In the genomic region with DNA sequence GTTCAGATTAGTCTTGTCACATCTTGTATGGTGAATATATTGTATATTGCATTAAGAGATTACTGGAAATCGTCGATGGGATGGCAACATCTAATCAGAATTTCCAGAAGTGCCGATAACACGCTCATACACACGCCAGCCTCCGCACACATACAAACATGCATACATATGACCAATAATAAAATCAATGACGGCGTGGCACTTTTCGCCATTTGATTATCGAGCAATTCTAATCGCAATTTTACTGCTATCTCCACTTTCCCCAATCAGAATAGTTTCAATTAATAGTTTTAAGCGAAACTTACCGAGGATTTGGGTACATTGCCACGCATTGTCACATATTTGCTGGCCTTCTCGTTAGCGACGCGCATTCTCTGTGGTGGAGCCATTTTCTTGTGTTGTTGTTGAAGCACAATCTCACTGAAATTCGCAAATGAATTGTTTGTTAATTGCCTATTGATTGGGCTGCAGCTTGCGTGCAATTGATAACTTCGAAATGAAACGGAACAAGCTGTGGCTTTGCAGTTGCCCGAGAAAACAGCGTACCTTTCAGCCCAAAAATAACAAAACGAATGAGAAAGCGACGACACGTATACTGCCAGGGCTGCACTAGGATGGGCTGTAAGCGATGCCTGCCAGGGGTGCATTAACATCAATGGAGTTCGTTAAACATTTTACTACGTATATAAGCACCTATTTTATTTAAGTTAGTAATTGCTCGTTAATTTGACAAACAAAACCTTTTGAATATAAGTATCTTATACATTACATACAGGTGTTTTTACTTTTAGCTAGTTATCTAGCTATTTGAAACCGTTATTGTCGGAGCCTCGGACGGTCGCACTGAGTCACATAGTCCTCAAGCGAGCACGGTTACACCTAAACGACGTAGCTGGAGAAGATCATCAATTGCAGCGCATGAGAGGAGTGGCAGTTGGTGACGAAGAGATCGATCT, we compare ENCODE assay signal across 1 fruit fly cellular context.
TF ChIP-seq lines count a peak whose summit lies in the region.

A gene (minus strand): TSS at position 601 of the 956 bp plus-strand sequence.
A gene (plus strand): TSS at position 644 of the 956 bp plus-strand sequence.

TF ChIP-seq in whole organism, embryonic, 481 proteins besides CTCF, POLR2A, EP300 and RAD21 (continued from another document and continues in another):
- TF ChIP-seq Jarid2 (GFP tag; optimal IDR thresholded peaks at IDR 0.05; lab: Kevin White, UChicago) (peak; percentile 50), CG7786 (GFP tag; optimal IDR thresholded peaks at IDR 0.05; lab: Kevin White, UChicago) (peak; percentile 71), pb (GFP tag; optimal IDR thresholded peaks at IDR 0.05; lab: Kevin White, UChicago) (peak; percentile 36), Asciz (GFP tag; optimal IDR thresholded peaks at IDR 0.05; lab: Kevin White, UChicago) (no peak), CG30431 (GFP tag; optimal IDR thresholded peaks at IDR 0.05; lab: Kevin White, UChicago) (peak; percentile 9), CG14441 (GFP tag; IDR thresholded peaks at IDR 0.05; lab: Robert Waterston, UW) (peak; percentile 60), bsh (GFP tag; optimal IDR thresholded peaks at IDR 0.05; lab: Kevin White, UChicago) (peak in 1 of 2 experiments; percentile 66), D19B (GFP tag; optimal IDR thresholded peaks at IDR 0.05; lab: Kevin White, UChicago) (no peak), Doc3 (GFP tag; IDR thresholded peaks at IDR 0.05; lab: Robert Waterston, UW; ENCODE audit: partially characterized antibody) (no peak), trem (tag; optimal IDR thresholded peaks at IDR 0.05; lab: Kevin White, UChicago) (peak; percentile 91), Opbp (GFP tag; IDR thresholded peaks at IDR 0.05; lab: Robert Waterston, UW; ENCODE audit: partially characterized antibody) (no peak), slou (GFP tag; optimal IDR thresholded peaks at IDR 0.05; lab: Kevin White, UChicago) (peak; percentile 58), CG8359 (GFP tag; optimal IDR thresholded peaks at IDR 0.05; lab: Kevin White, UChicago; ENCODE audit: borderline replicate concordance) (no peak), br (optimal IDR thresholded peaks at IDR 0.05; lab: Kevin White, UChicago) (no peak), CG15601 (tag; optimal IDR thresholded peaks at IDR 0.05; lab: Kevin White, UChicago) (no peak), danr (GFP tag; IDR thresholded peaks at IDR 0.05; lab: Robert Waterston, UW) (peak; percentile 63), nau (GFP tag; optimal IDR thresholded peaks at IDR 0.05; lab: Kevin White, UChicago) (no peak), dm (GFP tag; optimal IDR thresholded peaks at IDR 0.05; lab: Kevin White, UChicago) (peak; percentile 81), NC2α (GFP tag; optimal IDR thresholded peaks at IDR 0.05; lab: Kevin White, UChicago) (no peak), mld (GFP tag; IDR thresholded peaks at IDR 0.05; lab: Robert Waterston, UW; ENCODE audit: partially characterized antibody) (no peak), GATAe (GFP tag; conservative IDR thresholded peaks at IDR 0.05; lab: Robert Waterston, UW) (no peak), Myb (GFP tag; optimal IDR thresholded peaks at IDR 0.05; lab: Kevin White, UChicago) (peak; percentile 77), Camta (GFP tag; optimal IDR thresholded peaks at IDR 0.05; lab: Kevin White, UChicago) (peak; percentile 42), Sry-δ (GFP tag; optimal IDR thresholded peaks at IDR 0.05; lab: Kevin White, UChicago) (peak; percentile 77), CG6175 (GFP tag; IDR thresholded peaks at IDR 0.05; lab: Robert Waterston, UW) (0 out of 3 replicates have a peak, but pooled peaks have one; percentile 12), NC2β (GFP tag; optimal IDR thresholded peaks at IDR 0.05; lab: Kevin White, UChicago) (peak; percentile 84), zfh2 (GFP tag; optimal IDR thresholded peaks at IDR 0.05; lab: Kevin White, UChicago) (peak; percentile 85), CG32772 (GFP tag; IDR thresholded peaks at IDR 0.05; lab: Robert Waterston, UW) (peak; percentile 73), Atf3 (GFP tag; optimal IDR thresholded peaks at IDR 0.05; lab: Kevin White, UChicago) (peak; percentile 63), PHDP (tag; optimal IDR thresholded peaks at IDR 0.05; lab: Kevin White, UChicago) (no peak), h (optimal IDR thresholded peaks at IDR 0.05; lab: Kevin White, UChicago) (no peak), CG8290 (GFP tag; optimal IDR thresholded peaks at IDR 0.05; lab: Kevin White, UChicago) (no peak), CG8290 (tag; optimal IDR thresholded peaks at IDR 0.05; lab: Kevin White, UChicago) (peak in 1 of 2 experiments; percentile 15), CG43689 (GFP tag; IDR thresholded peaks at IDR 0.05; lab: Robert Waterston, UW) (no peak), CG7928 (GFP tag; optimal IDR thresholded peaks at IDR 0.05; lab: Kevin White, UChicago) (peak; percentile 99), row (GFP tag; IDR thresholded peaks at IDR 0.05; lab: Robert Waterston, UW) (peak; percentile 93), gce (GFP tag; IDR thresholded peaks at IDR 0.05; lab: Robert Waterston, UW) (no peak), CG1233 (GFP tag; optimal IDR thresholded peaks at IDR 0.05; lab: Kevin White, UChicago) (peak; percentile 67), HLH54F (GFP tag; optimal IDR thresholded peaks at IDR 0.05; lab: Kevin White, UChicago) (peak; percentile 85), p53 (GFP tag; optimal IDR thresholded peaks at IDR 0.05; lab: Kevin White, UChicago) (peak; percentile 58), luna (GFP tag; optimal IDR thresholded peaks at IDR 0.05; lab: Kevin White, UChicago) (no peak), CG9437 (GFP tag; optimal IDR thresholded peaks at IDR 0.05; lab: Kevin White, UChicago) (peak; percentile 85), CG18011 (GFP tag; optimal IDR thresholded peaks at IDR 0.05; lab: Kevin White, UChicago) (peak; percentile 49), lab (GFP tag; optimal IDR thresholded peaks at IDR 0.05; lab: Kevin White, UChicago) (peak; percentile 87), CG1602 (GFP tag; optimal IDR thresholded peaks at IDR 0.05; lab: Kevin White, UChicago) (peak; percentile 66), CG15514 (GFP tag; optimal IDR thresholded peaks at IDR 0.05; lab: Kevin White, UChicago) (peak; percentile 91), CG34376 (GFP tag; optimal IDR thresholded peaks at IDR 0.05; lab: Kevin White, UChicago) (peak; percentile 75), ap (GFP tag; IDR thresholded peaks at IDR 0.05; lab: Robert Waterston, UW) (peak; percentile 82), MTF-1 (GFP tag; optimal IDR thresholded peaks at IDR 0.05; lab: Kevin White, UChicago; ENCODE audit: borderline replicate concordance) (peak; percentile 42), CG10543 (GFP tag; optimal IDR thresholded peaks at IDR 0.05; lab: Kevin White, UChicago) (peak; percentile 79), zen2 (GFP tag; IDR thresholded peaks at IDR 0.05; lab: Robert Waterston, UW; ENCODE audit: partially characterized antibody) (no peak), Hmr (GFP tag; optimal IDR thresholded peaks at IDR 0.05; lab: Kevin White, UChicago) (peak; percentile 76), Lpt (GFP tag; optimal IDR thresholded peaks at IDR 0.05; lab: Kevin White, UChicago) (no peak), CkIIα-i1 (GFP tag; IDR thresholded peaks at IDR 0.05; lab: Robert Waterston, UW) (no peak), CG17328 (GFP tag; IDR thresholded peaks at IDR 0.05; lab: Robert Waterston, UW) (peak; percentile 78), wor (GFP tag; IDR thresholded peaks at IDR 0.05; lab: Robert Waterston, UW) (peak; percentile 59), Spps (tag; optimal IDR thresholded peaks at IDR 0.05; lab: Kevin White, UChicago) (peak; percentile 57), CG10959 (GFP tag; IDR thresholded peaks at IDR 0.05; lab: Robert Waterston, UW) (peak; percentile 43; the same call in 1 of the 2 replicates), CG12071 (GFP tag; optimal IDR thresholded peaks at IDR 0.05; lab: Kevin White, UChicago) (no peak), CG14014 (GFP tag; IDR thresholded peaks at IDR 0.05; lab: Robert Waterston, UW) (peak; percentile 36; the same call in 1 of the 2 replicates), amos (GFP tag; IDR thresholded peaks at IDR 0.05; lab: Robert Waterston, UW; ENCODE audit: partially characterized antibody) (no peak; the same call in 1 of the 2 replicates), Elba2 (GFP tag; optimal IDR thresholded peaks at IDR 0.05; lab: Kevin White, UChicago) (peak; percentile 64), ro (GFP tag; IDR thresholded peaks at IDR 0.05; lab: Robert Waterston, UW) (0 out of 2 replicates have a peak, but pooled peaks have one; percentile 16), lola (GFP tag; optimal IDR thresholded peaks at IDR 0.05; lab: Kevin White, UChicago) (peak in 1 of 3 experiments; percentile 71), Atf-2 (GFP tag; optimal IDR thresholded peaks at IDR 0.05; lab: Kevin White, UChicago) (peak; percentile 81), CG15696 (tag; optimal IDR thresholded peaks at IDR 0.05; lab: Kevin White, UChicago) (peak; percentile 75), en (GFP tag; optimal IDR thresholded peaks at IDR 0.05; lab: Kevin White, UChicago) (peak; percentile 53), Ets97D (GFP tag; optimal IDR thresholded peaks at IDR 0.05; lab: Kevin White, UChicago) (peak; percentile 90), sug (tag; optimal IDR thresholded peaks at IDR 0.05; lab: Kevin White, UChicago) (no peak), ham (GFP tag; IDR thresholded peaks at IDR 0.05; lab: Robert Waterston, UW) (no peak), pfk (GFP tag; optimal IDR thresholded peaks at IDR 0.05; lab: Kevin White, UChicago) (peak; percentile 57), chinmo (GFP tag; IDR thresholded peaks at IDR 0.05; lab: Robert Waterston, UW; ENCODE audit: partially characterized antibody) (0 out of 4 replicates have a peak, but pooled peaks have one; percentile 54), Trl (optimal IDR thresholded peaks at IDR 0.05; lab: Kevin White, UChicago) (peak in 1 of 2 experiments; percentile 14), Trl (GFP tag; optimal IDR thresholded peaks at IDR 0.05; lab: Kevin White, UChicago) (peak; percentile 85), CG4424 (GFP tag; optimal IDR thresholded peaks at IDR 0.05; lab: Kevin White, UChicago) (peak; percentile 85), CG6254 (GFP tag; optimal IDR thresholded peaks at IDR 0.05; lab: Kevin White, UChicago) (no peak), ara (GFP tag; IDR thresholded peaks at IDR 0.05; lab: Robert Waterston, UW) (peak; percentile 46; the same call in 1 of the 2 replicates), CG11093 (GFP tag; IDR thresholded peaks at IDR 0.05; lab: Robert Waterston, UW) (peak; percentile 65; the same call in 2 of the 3 replicates), Ets65A (GFP tag; lab: Kevin White, UChicago) (peak; percentile 98), CG10267 (tag; optimal IDR thresholded peaks at IDR 0.05; lab: Kevin White, UChicago) (peak; percentile 82), Hr51 (GFP tag; optimal IDR thresholded peaks at IDR 0.05; lab: Kevin White, UChicago) (peak in 1 of 2 experiments; percentile 78), klu (GFP tag; IDR thresholded peaks at IDR 0.05; lab: Robert Waterston, UW) (peak; percentile 46; the same call in 1 of the 2 replicates), kni (GFP tag; optimal IDR thresholded peaks at IDR 0.05; lab: Kevin White, UChicago) (no peak), tx (GFP tag; optimal IDR thresholded peaks at IDR 0.05; lab: Kevin White, UChicago) (peak; percentile 67), grau (tag; optimal IDR thresholded peaks at IDR 0.05; lab: Kevin White, UChicago) (no peak), CG4854 (GFP tag; optimal IDR thresholded peaks at IDR 0.05; lab: Kevin White, UChicago) (no peak), D19A (tag; optimal IDR thresholded peaks at IDR 0.05; lab: Kevin White, UChicago) (no peak), CG10431 (GFP tag; optimal IDR thresholded peaks at IDR 0.05; lab: Kevin White, UChicago) (no peak), CG4707 (GFP tag; optimal IDR thresholded peaks at IDR 0.05; lab: Kevin White, UChicago) (no peak), CG3847 (GFP tag; IDR thresholded peaks at IDR 0.05; lab: Robert Waterston, UW) (peak; percentile 83), Rx (GFP tag; IDR thresholded peaks at IDR 0.05; lab: Robert Waterston, UW) (peak; percentile 14; the same call in 1 of the 2 replicates), BtbVII (GFP tag; optimal IDR thresholded peaks at IDR 0.05; lab: Kevin White, UChicago) (peak; percentile 35), sqz (GFP tag; optimal IDR thresholded peaks at IDR 0.05; lab: Kevin White, UChicago) (no peak), crp (GFP tag; optimal IDR thresholded peaks at IDR 0.05; lab: Kevin White, UChicago) (peak in 1 of 2 experiments; percentile 60), slbo (GFP tag; IDR thresholded peaks at IDR 0.05; lab: Robert Waterston, UW) (peak; percentile 86), CG5180 (GFP tag; optimal IDR thresholded peaks at IDR 0.05; lab: Kevin White, UChicago) (no peak), hb (GFP tag; IDR thresholded peaks at IDR 0.05; lab: Robert Waterston, UW; ENCODE audit: partially characterized antibody) (no peak), sima (GFP tag; optimal IDR thresholded peaks at IDR 0.05; lab: Kevin White, UChicago) (no peak), CG10147 (GFP tag; optimal IDR thresholded peaks at IDR 0.05; lab: Kevin White, UChicago) (no peak), Sox100B (GFP tag; optimal IDR thresholded peaks at IDR 0.05; lab: Kevin White, UChicago) (no peak), Xrp1 (GFP tag; IDR thresholded peaks at IDR 0.05; lab: Robert Waterston, UW) (peak; percentile 72; the same call in 1 of the 2 replicates), CG2202 (tag; optimal IDR thresholded peaks at IDR 0.05; lab: Kevin White, UChicago) (peak; percentile 56), ems (GFP tag; optimal IDR thresholded peaks at IDR 0.05; lab: Kevin White, UChicago) (peak; percentile 83), ab (GFP tag; optimal IDR thresholded peaks at IDR 0.05; lab: Kevin White, UChicago) (peak; percentile 52), CG30403 (GFP tag; optimal IDR thresholded peaks at IDR 0.05; lab: Kevin White, UChicago) (peak; percentile 84), tap (tag; optimal IDR thresholded peaks at IDR 0.05; lab: Kevin White, UChicago) (peak; percentile 63), CG5245 (GFP tag; optimal IDR thresholded peaks at IDR 0.05; lab: Kevin White, UChicago) (peak; percentile 70), Antp (GFP tag; optimal IDR thresholded peaks at IDR 0.05; lab: Kevin White, UChicago) (peak; percentile 79), bab2 (GFP tag; optimal IDR thresholded peaks at IDR 0.05; lab: Kevin White, UChicago) (peak; percentile 82), CG13424 (tag; optimal IDR thresholded peaks at IDR 0.05; lab: Kevin White, UChicago) (peak; percentile 84), ATbp (GFP tag; optimal IDR thresholded peaks at IDR 0.05; lab: Kevin White, UChicago) (no peak), zen (tag; optimal IDR thresholded peaks at IDR 0.05; lab: Kevin White, UChicago) (peak; percentile 69), lilli (GFP tag; optimal IDR thresholded peaks at IDR 0.05; lab: Kevin White, UChicago) (peak; percentile 88), sc (optimal IDR thresholded peaks at IDR 0.05; lab: Kevin White, UChicago) (no peak), sc (GFP tag; optimal IDR thresholded peaks at IDR 0.05; lab: Kevin White, UChicago) (no peak), cad (GFP tag; optimal IDR thresholded peaks at IDR 0.05; lab: Kevin White, UChicago) (no peak), CG10209 (GFP tag; optimal IDR thresholded peaks at IDR 0.05; lab: Kevin White, UChicago) (peak; percentile 64)
